Worm (Caenorhabditis elegans) whole organism, mixed stage, embryonic: ENCODE measurements around the gene unc-64.

Experiments
- cnd-1 ChIP-seq: fragments of 200-800 bp; sonication (Bioruptor generic); optimal IDR thresholded peaks from 2 replicates; lab custom pipeline; 2018; ENCODE audit warnings: mild to moderate bottlenecking, missing genetic modification characterization, missing compliant biosample characterization
- elt-1 ChIP-seq: sonication (generic microtip); optimal IDR thresholded peaks from 2 replicates; lab custom pipeline; 2017; ENCODE audit warnings: missing genetic modification characterization, mild to moderate bottlenecking, missing compliant biosample characterization, antibody characterized with exemption, moderate library complexity, borderline replicate concordance; ENCODE audit not compliant: insufficient read depth
- lsy-2 ChIP-seq: fragments of 150-350 bp; optimal IDR thresholded peaks from 2 replicates; lab custom pipeline; 2014; ENCODE audit warnings: missing biosample characterization, missing genetic modification characterization
- mab-5 ChIP-seq: fragments of 150-350 bp; optimal IDR thresholded peaks from 2 replicates; lab custom pipeline; 2014; ENCODE audit warnings: missing biosample characterization, missing genetic modification characterization
- mep-1 ChIP-seq: fragments of 150-350 bp; optimal IDR thresholded peaks from 2 replicates; lab custom pipeline; 2017; ENCODE audit warnings: missing biosample characterization, missing genetic modification reagents, missing genetic modification characterization, inconsistent platforms
- nhr-28 ChIP-seq: fragments of 150-350 bp; optimal IDR thresholded peaks from 2 replicates; lab custom pipeline; 2014; ENCODE audit warnings: missing biosample characterization, missing genetic modification characterization
- nhr-76 ChIP-seq: sonication (generic microtip); optimal IDR thresholded peaks from 2 replicates; lab custom pipeline; 2017; ENCODE audit warnings: missing biosample characterization, missing genetic modification characterization
- unc-39 ChIP-seq: fragments of 150-350 bp; optimal IDR thresholded peaks from 2 replicates; lab custom pipeline; 2014; ENCODE audit warnings: missing biosample characterization, missing genetic modification characterization

ce11 chrIII:13316935-13317334, 39.9 kb downstream of the unc-64 start:
- TF ChIP-seq lsy-2 (tag; lab: Kevin White, UChicago) = no peak
- TF ChIP-seq nhr-28 (tag; lab: Kevin White, UChicago) = no peak
- TF ChIP-seq nhr-76 (tag; lab: Kevin White, UChicago) = no peak
- peak; percentile 9 for TF ChIP-seq mep-1 (tag; lab: Kevin White, UChicago)
- TF ChIP-seq cnd-1 = no peak
- no peak for TF ChIP-seq mab-5
- no peak for TF ChIP-seq unc-39
- TF ChIP-seq elt-1 = no peak
